Fruit fly (Drosophila melanogaster) whole organism, embryonic: ENCODE data around the gene CG14971.

Experiments used
- Aef1 ChIP-seq: fragments of 200-800 bp; sonication (Bioruptor generic); IDR thresholded peaks from 3 replicates; pipeline ENCODE4 v1.3.6; 2022; ENCODE audit warnings: missing biosample characterization, missing genetic modification characterization
- Awh ChIP-seq: fragments of 200-800 bp; sonication (Bioruptor generic); IDR thresholded peaks from 2 replicates; pipeline ENCODE4, ENCODE4 v1.3.6; 2022; ENCODE audit warnings: missing biosample characterization, missing genetic modification characterization
- CG10979 ChIP-seq: fragments of 200-800 bp; sonication (Bioruptor generic); optimal IDR thresholded peaks from 2 replicates; lab custom pipeline; 2018; ENCODE audit warnings: missing biosample characterization, mild to moderate bottlenecking, missing genetic modification characterization, moderate library complexity
- CG11085 ChIP-seq: fragments of 200-800 bp; sonication (Bioruptor generic); IDR thresholded peaks from 2 replicates; pipeline ENCODE4 v1.3.6; 2022; ENCODE audit warnings: missing biosample characterization, missing genetic modification characterization
- CG12769 ChIP-seq: fragments of 200-800 bp; sonication (Bioruptor generic); optimal IDR thresholded peaks from 2 replicates; lab custom pipeline; 2019; ENCODE audit warnings: missing biosample characterization, mild to moderate bottlenecking, missing genetic modification characterization, moderate library complexity
- CG14014 ChIP-seq: fragments of 200-800 bp; sonication (Bioruptor generic); IDR thresholded peaks from 2 replicates; pipeline ENCODE4 v1.3.6; 2022; ENCODE audit warnings: missing biosample characterization, missing genetic modification characterization
- CG15479 ChIP-seq: fragments of 200-800 bp; sonication (Bioruptor generic); optimal IDR thresholded peaks from 3 replicates; lab custom pipeline; 2019; ENCODE audit warnings: missing biosample characterization, mild to moderate bottlenecking, missing genetic modification characterization, moderate library complexity
- CG16813 ChIP-seq: fragments of 200-800 bp; sonication (Bioruptor generic); IDR thresholded peaks from 3 replicates; pipeline ENCODE4 v1.3.6; 2022; ENCODE audit warnings: missing biosample characterization, missing genetic modification characterization; ENCODE audit not compliant: partially characterized antibody
- CG17829 ChIP-seq: fragments of 200-800 bp; optimal IDR thresholded peaks from 2 replicates; lab custom pipeline; 2019; ENCODE audit warnings: missing biosample characterization, mild to moderate bottlenecking, missing genetic modification characterization, moderate library complexity
- CG17912 ChIP-seq: fragments of 200-800 bp; sonication (Bioruptor generic); optimal IDR thresholded peaks from 2 replicates; lab custom pipeline; 2018; ENCODE audit warnings: missing biosample characterization, mild to moderate bottlenecking, missing genetic modification characterization
- CG18764 ChIP-seq: fragments of 200-800 bp; sonication (Bioruptor generic); optimal IDR thresholded peaks from 3 replicates; lab custom pipeline; 2016; ENCODE audit warnings: missing biosample characterization, missing genetic modification characterization
- CG30403 ChIP-seq: fragments of 200-800 bp; sonication (Bioruptor generic); optimal IDR thresholded peaks from 3 replicates; lab custom pipeline; 2016; ENCODE audit warnings: missing biosample characterization, missing genetic modification characterization
- CG31388 ChIP-seq: fragments of 200-800 bp; sonication (Bioruptor generic); optimal IDR thresholded peaks from 2 replicates; lab custom pipeline; 2016; ENCODE audit warnings: missing biosample characterization, missing genetic modification characterization
- CG34422 ChIP-seq: fragments of 200-800 bp; sonication (Bioruptor generic); IDR thresholded peaks from 3 replicates; pipeline ENCODE4 v1.3.6; 2022; ENCODE audit warnings: missing biosample characterization, missing genetic modification characterization
- CG42726 ChIP-seq: fragments of 200-800 bp; sonication (Bioruptor generic); IDR thresholded peaks from 2 replicates; pipeline ENCODE4 v1.3.6; 2022; ENCODE audit warnings: missing biosample characterization, missing genetic modification characterization; ENCODE audit not compliant: partially characterized antibody
- CG4707 ChIP-seq: fragments of 200-800 bp; sonication (Bioruptor generic); optimal IDR thresholded peaks from 2 replicates; lab custom pipeline; 2018; ENCODE audit warnings: missing biosample characterization, mild to moderate bottlenecking, missing genetic modification characterization, moderate library complexity
- CG6175 ChIP-seq: fragments of 200-800 bp; sonication (Bioruptor generic); IDR thresholded peaks from 3 replicates; pipeline ENCODE4 v1.3.6; 2022; ENCODE audit warnings: missing biosample characterization, missing genetic modification characterization
- CG6689 ChIP-seq: fragments of 200-800 bp; sonication (Bioruptor generic); IDR thresholded peaks from 2 replicates; pipeline ENCODE4 v1.3.6; 2022; ENCODE audit warnings: missing biosample characterization, missing genetic modification characterization
- CG6813 ChIP-seq: fragments of 200-800 bp; sonication (Bioruptor generic); optimal IDR thresholded peaks from 2 replicates; lab custom pipeline; 2017; ENCODE audit warnings: missing biosample characterization, missing genetic modification characterization, mild to moderate bottlenecking, moderate library complexity, missing genetic modification reagents
- CG9437 ChIP-seq: fragments of 200-800 bp; sonication (Bioruptor generic); optimal IDR thresholded peaks from 2 replicates; lab custom pipeline; 2018; ENCODE audit warnings: missing biosample characterization, mild to moderate bottlenecking, missing genetic modification characterization
- Dp ChIP-seq: fragments of 200-800 bp; sonication (Bioruptor generic); optimal IDR thresholded peaks from 2 replicates; lab custom pipeline; 2018; ENCODE audit warnings: missing biosample characterization, mild to moderate bottlenecking, missing genetic modification characterization, moderate library complexity
- Mad ChIP-seq: fragments of 200-800 bp; sonication (Bioruptor generic); optimal IDR thresholded peaks from 2 replicates; lab custom pipeline; 2016; ENCODE audit warnings: missing biosample characterization, missing genetic modification characterization
- Max ChIP-seq: fragments of 200-800 bp; sonication (Bioruptor generic); optimal IDR thresholded peaks from 2 replicates; lab custom pipeline; 2016; ENCODE audit warnings: missing biosample characterization, mild to moderate bottlenecking, missing genetic modification characterization
- NFAT ChIP-seq: fragments of 200-800 bp; sonication (Bioruptor generic); IDR thresholded peaks from 2 replicates; pipeline ENCODE4 v1.3.6; 2022; ENCODE audit warnings: missing biosample characterization, missing genetic modification characterization
- Side ChIP-seq: fragments of 200-800 bp; sonication (Bioruptor generic); optimal IDR thresholded peaks from 2 replicates; lab custom pipeline; 2016; ENCODE audit warnings: missing biosample characterization, missing genetic modification characterization
- TFAM ChIP-seq: fragments of 200-800 bp; sonication (Bioruptor generic); optimal IDR thresholded peaks from 2 replicates; lab custom pipeline; 2017; ENCODE audit warnings: missing biosample characterization, missing genetic modification characterization, inconsistent platforms
- YL-1 ChIP-seq: fragments of 200-800 bp; sonication (Bioruptor generic); optimal IDR thresholded peaks from 3 replicates; lab custom pipeline; 2017; ENCODE audit warnings: missing biosample characterization, mild to moderate bottlenecking, missing genetic modification characterization
- bsh ChIP-seq, 2 experiments: fragments of 200-800 bp; sonication (Bioruptor generic); optimal IDR thresholded peaks; 2 replicates each; lab custom pipeline; 2017 to 2018; ENCODE audit warnings: mild to moderate bottlenecking in 2 of 2, missing biosample characterization in 2 of 2, missing genetic modification characterization in 2 of 2, moderate library complexity in 1 of 2
- chn ChIP-seq: fragments of 200-800 bp; sonication (Bioruptor generic); optimal IDR thresholded peaks from 2 replicates; lab custom pipeline; 2016; ENCODE audit warnings: missing biosample characterization, missing genetic modification characterization
- corto ChIP-seq: fragments of 200-800 bp; sonication (Bioruptor generic); optimal IDR thresholded peaks from 2 replicates; lab custom pipeline; 2016; ENCODE audit warnings: missing biosample characterization, mild to moderate bottlenecking, missing genetic modification characterization, moderate library complexity
- croc ChIP-seq: fragments of 200-800 bp; sonication (Bioruptor generic); conservative IDR thresholded peaks from 3 replicates; pipeline ENCODE4 v1.3.6; 2022; ENCODE audit warnings: missing biosample characterization, missing genetic modification characterization
- danr ChIP-seq: fragments of 200-800 bp; sonication (Bioruptor generic); IDR thresholded peaks from 2 replicates; pipeline ENCODE4 v1.3.6; 2022; ENCODE audit warnings: missing biosample characterization, missing genetic modification characterization
- en ChIP-seq: fragments of 200-800 bp; sonication (Bioruptor generic); optimal IDR thresholded peaks from 2 replicates; lab custom pipeline; 2016; ENCODE audit warnings: missing biosample characterization, missing genetic modification characterization
- esg ChIP-seq: fragments of 200-800 bp; sonication (Bioruptor generic); conservative IDR thresholded peaks from 2 replicates; pipeline ENCODE4 v1.3.6; 2022; ENCODE audit warnings: missing biosample characterization, missing genetic modification characterization
- gem ChIP-seq: fragments of 200-800 bp; sonication (Bioruptor generic); optimal IDR thresholded peaks from 2 replicates; lab custom pipeline; 2019; ENCODE audit warnings: missing biosample characterization, mild to moderate bottlenecking, missing genetic modification characterization, moderate library complexity
- jing ChIP-seq: fragments of 200-800 bp; sonication (Bioruptor generic); optimal IDR thresholded peaks from 2 replicates; lab custom pipeline; 2018; ENCODE audit warnings: missing biosample characterization, mild to moderate bottlenecking, missing genetic modification characterization
- kay ChIP-seq: fragments of 200-800 bp; sonication (Bioruptor generic); optimal IDR thresholded peaks from 2 replicates; lab custom pipeline; 2016; ENCODE audit warnings: missing biosample characterization, missing genetic modification characterization
- knrl ChIP-seq: fragments of 200-800 bp; sonication (Bioruptor generic); IDR thresholded peaks from 3 replicates; pipeline ENCODE4 v1.3.6; 2022; ENCODE audit warnings: missing biosample characterization, missing genetic modification characterization; ENCODE audit not compliant: partially characterized antibody
- odd ChIP-seq: fragments of 200-800 bp; sonication (Bioruptor generic); optimal IDR thresholded peaks from 2 replicates; lab custom pipeline; 2017; ENCODE audit warnings: missing biosample characterization, mild to moderate bottlenecking, missing genetic modification characterization
- onecut ChIP-seq: fragments of 200-800 bp; sonication (Bioruptor generic); IDR thresholded peaks from 2 replicates; pipeline ENCODE4 v1.3.6; 2022; ENCODE audit warnings: missing biosample characterization, missing genetic modification characterization
- pan ChIP-seq, 4 experiments: fragments of >200 bp in 3 of 4; fragments of 200-800 bp in 1 of 4; sonication (Bioruptor generic) in 1 of 4; optimal IDR thresholded peaks in 3 of 4; IDR thresholded peaks in 1 of 4; 2 replicates each; pipeline versions ENCODE4 v1.3.6 to Lab custom; 2017 to 2022; ENCODE audit warnings: missing biosample characterization in 2 of 4, missing genetic modification characterization in 2 of 4, mixed read lengths in 1 of 4
- pho ChIP-seq: fragments of 200-800 bp; sonication (Bioruptor generic); optimal IDR thresholded peaks from 2 replicates; lab custom pipeline; 2016; ENCODE audit warnings: missing biosample characterization, missing genetic modification characterization
- phol ChIP-seq: fragments of 200-800 bp; sonication (Bioruptor generic); optimal IDR thresholded peaks from 3 replicates; lab custom pipeline; 2018; ENCODE audit warnings: missing biosample characterization, mild to moderate bottlenecking, missing genetic modification characterization, moderate library complexity
- sens ChIP-seq: fragments of 200-800 bp; sonication (Bioruptor generic); peaks from one replicate; lab custom pipeline; 2016; ENCODE audit warnings: missing biosample characterization, missing genetic modification characterization
- seq ChIP-seq: fragments of 200-800 bp; sonication (Bioruptor generic); IDR thresholded peaks from 2 replicates; pipeline ENCODE4 v1.3.6; 2022; ENCODE audit warnings: missing biosample characterization, missing genetic modification characterization
- stwl ChIP-seq: fragments of 200-800 bp; sonication (Bioruptor generic); optimal IDR thresholded peaks from 3 replicates; lab custom pipeline; 2018; ENCODE audit warnings: missing biosample characterization, mild to moderate bottlenecking, missing genetic modification characterization, moderate library complexity
- vnd ChIP-seq: fragments of 200-800 bp; sonication (Bioruptor generic); IDR thresholded peaks from 3 replicates; pipeline ENCODE4 v1.3.6; 2022; ENCODE audit warnings: missing biosample characterization, missing genetic modification characterization; ENCODE audit not compliant: partially characterized antibody
- z ChIP-seq: fragments of 200-800 bp; sonication (Bioruptor generic); IDR thresholded peaks from 3 replicates; pipeline ENCODE4 v1.3.6; 2022; ENCODE audit warnings: missing biosample characterization, missing genetic modification characterization
- zen2 ChIP-seq: fragments of 200-800 bp; sonication (Bioruptor generic); IDR thresholded peaks from 3 replicates; pipeline ENCODE4 v1.3.6; 2022; ENCODE audit warnings: missing biosample characterization, missing genetic modification characterization; ENCODE audit not compliant: partially characterized antibody

Gene CG14971

dm6 chr3L:3460402-3461027, 10.6 kb downstream of the CG14971 start, which contains the start of gene eIF5B (continued):
- TF ChIP-seq CG42726 (GFP tag; lab: Robert Waterston, UW) (no peak), CG4707 (GFP tag; lab: Kevin White, UChicago) (peak; percentile 66), Max (peak; percentile 49), CG14014 (GFP tag; lab: Robert Waterston, UW) (peak; percentile 79), jing (GFP tag; lab: Kevin White, UChicago) (peak; percentile 51), z (GFP tag; lab: Robert Waterston, UW) (no peak), onecut (GFP tag; lab: Robert Waterston, UW) (peak; percentile 83), Side (GFP tag; lab: Kevin White, UChicago) (peak; percentile 12), en (GFP tag; lab: Kevin White, UChicago) (peak; percentile 6), CG17912 (GFP tag; lab: Kevin White, UChicago) (peak; percentile 29), vnd (GFP tag; lab: Robert Waterston, UW) (no peak), stwl (peak; percentile 19), CG30403 (GFP tag; lab: Kevin White, UChicago) (peak; percentile 87), danr (GFP tag; lab: Robert Waterston, UW) (peak; percentile 60; the same call in 1 of the 2 replicates), CG34422 (peak; percentile 70), Aef1 (GFP tag; lab: Robert Waterston, UW) (peak; percentile 81), Awh (GFP tag; lab: Robert Waterston, UW) (peak; percentile 36), CG16813 (GFP tag; lab: Robert Waterston, UW) (no peak), Dp (GFP tag; lab: Kevin White, UChicago) (no peak), Mad (GFP tag; lab: Kevin White, UChicago) (peak; percentile 38), knrl (no peak), sens (GFP tag; lab: Kevin White, UChicago) (peak; percentile 90), CG10979 (tag; lab: Kevin White, UChicago) (peak; percentile 58), CG6175 (GFP tag; lab: Robert Waterston, UW) (peak; percentile 74; the same call in 2 of the 3 replicates), CG9437 (GFP tag; lab: Kevin White, UChicago) (peak; percentile 68), NFAT (peak; percentile 87), phol (peak; percentile 81), esg (GFP tag; lab: Robert Waterston, UW) (peak; percentile 84), CG6689 (peak; percentile 75), kay (GFP tag; lab: Kevin White, UChicago) (no peak), CG15479 (GFP tag; lab: Kevin White, UChicago) (no peak), chn (peak; percentile 81), gem (tag; lab: Kevin White, UChicago) (peak; percentile 83), CG11085 (GFP tag; lab: Robert Waterston, UW) (peak; percentile 73), pan (optimal IDR thresholded peaks at IDR 0.05; lab: Kevin White, UChicago) (peak in 1 of 2 experiments; percentile 49), pan (GFP tag; optimal IDR thresholded peaks at IDR 0.05 in 1 of 2, IDR thresholded peaks at IDR 0.05 in 1 of 2) (peak; percentile 62 to 84), CG12769 (no peak), zen2 (GFP tag; lab: Robert Waterston, UW) (no peak), YL-1 (GFP tag; lab: Kevin White, UChicago) (peak; percentile 58), CG31388 (GFP tag; lab: Kevin White, UChicago) (no peak), CG6813 (GFP tag; lab: Kevin White, UChicago) (peak; percentile 20), TFAM (GFP tag; lab: Kevin White, UChicago) (no peak), CG17829 (peak; percentile 71), CG18764 (GFP tag; lab: Kevin White, UChicago) (peak; percentile 44), seq (GFP tag; lab: Robert Waterston, UW) (peak; percentile 85), croc (GFP tag; lab: Robert Waterston, UW) (peak; percentile 69), pho (GFP tag; lab: Kevin White, UChicago) (peak; percentile 8), bsh (GFP tag; optimal IDR thresholded peaks at IDR 0.05; lab: Kevin White, UChicago) (peak; percentile 45 to 83), corto (GFP tag; lab: Kevin White, UChicago) (peak; percentile 6), odd (GFP tag; lab: Kevin White, UChicago) (peak; percentile 59)
